Worm (Caenorhabditis elegans): ENCODE data around the gene ufl-1.

ufl-1 gene

ce11 chrIV:7049672-7050206 lies 13.1 kb upstream of the ufl-1 start, which contains the start of gene nhr-105 (continued):
- TF ChIP-seq somi-1 (GFP tag; optimal IDR thresholded peaks at IDR 0.05) (peak; percentile 63), tlf-1 (GFP tag; optimal IDR thresholded peaks at IDR 0.05) (peak; percentile 10), B0336.3 (GFP tag; IDR thresholded peaks at IDR 0.05) (0 out of 2 replicates have a peak, but pooled peaks have one; percentile 24), nfyb-1 (GFP tag; IDR thresholded peaks at IDR 0.05) (no peak), ztf-18 (tag; optimal IDR thresholded peaks at IDR 0.05) (peak; percentile 9), nhr-90 (tag; optimal IDR thresholded peaks at IDR 0.05) (peak; percentile 39), cebp-1 (GFP tag; IDR thresholded peaks at IDR 0.05) (no peak), cebp-1 (tag; optimal IDR thresholded peaks at IDR 0.05) (peak; percentile 63), Y95B8A.8 (GFP tag; IDR thresholded peaks at IDR 0.05) (peak; percentile 51; the same call in 1 of the 2 replicates), ama-1 (optimal IDR thresholded peaks at IDR 0.05) (peak; percentile 36), ama-1 (GFP tag; optimal IDR thresholded peaks at IDR 0.05) (no peak), Y79H2A.3 (GFP tag; conservative IDR thresholded peaks at IDR 0.05) (no peak), unc-62 (GFP tag; optimal IDR thresholded peaks at IDR 0.05) (peak; percentile 36), attf-5 (GFP tag; optimal IDR thresholded peaks at IDR 0.05) (peak; percentile 56), chd-7 (tag; optimal IDR thresholded peaks at IDR 0.05) (peak; percentile 37), atf-7 (tag; optimal IDR thresholded peaks at IDR 0.05) (peak; percentile 80), ZK185.1 (tag; optimal IDR thresholded peaks at IDR 0.05; ENCODE audit: poor library complexity, severe bottlenecking) (peak; percentile 10), xnd-1 (tag; optimal IDR thresholded peaks at IDR 0.05) (no peak)

DNA sequence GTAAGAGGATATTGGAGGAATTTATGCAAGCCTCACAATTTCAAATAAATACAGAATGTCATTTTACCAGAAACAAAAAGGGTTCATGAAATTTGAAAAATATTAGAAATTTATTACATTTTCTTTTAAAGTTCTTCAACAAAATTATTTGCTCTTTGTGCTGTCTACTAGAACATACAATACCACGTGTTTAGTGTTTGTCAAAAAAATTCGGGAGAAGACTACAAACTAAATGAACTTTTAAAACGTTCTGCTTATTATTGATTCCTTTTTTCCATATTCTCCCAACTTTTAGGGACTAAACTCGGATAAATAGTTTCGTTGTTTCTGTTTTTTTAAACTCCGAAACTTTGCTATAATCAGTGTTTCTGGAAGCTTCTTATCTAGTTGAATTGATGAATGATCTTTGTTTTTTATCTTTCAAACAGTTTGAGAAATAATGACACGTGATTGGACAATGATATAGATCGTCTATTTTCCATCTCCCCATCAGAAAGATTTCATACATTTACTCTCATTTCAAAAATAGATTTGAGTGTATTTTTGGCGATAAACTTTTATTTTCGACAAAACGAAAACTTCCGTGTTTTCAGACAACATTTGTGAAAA lies 12.1 kb upstream of the ufl-1 start:
- TF ChIP-seq hsf-1 (GFP tag; IDR thresholded peaks at IDR 0.05), result peak; percentile 65
- peak; percentile 12 for TF ChIP-seq lin-40 (tag; optimal IDR thresholded peaks at IDR 0.05)
- TF ChIP-seq rcor-1 (GFP tag; IDR thresholded peaks at IDR 0.05), result no peak
- peak; percentile 3 for TF ChIP-seq unc-62 (GFP tag; optimal IDR thresholded peaks at IDR 0.05)
- TF ChIP-seq ama-1 (optimal IDR thresholded peaks at IDR 0.05), result peak; percentile 43
- no peak for TF ChIP-seq ama-1 (GFP tag; optimal IDR thresholded peaks at IDR 0.05)
- TF ChIP-seq F49E8.2 (tag; optimal IDR thresholded peaks at IDR 0.05; ENCODE audit: insufficient read depth), result no peak
- peak; percentile 17 for TF ChIP-seq ZK185.1 (tag; optimal IDR thresholded peaks at IDR 0.05; ENCODE audit: poor library complexity, severe bottlenecking)
- no peak for TF ChIP-seq xnd-1 (tag; optimal IDR thresholded peaks at IDR 0.05)
- TF ChIP-seq pha-4 (tag; optimal IDR thresholded peaks at IDR 0.05), result peak; percentile 67

- TF ChIP-seq hmg-20 (GFP tag; IDR thresholded peaks at IDR 0.05) (no peak), madf-3 (GFP tag; IDR thresholded peaks at IDR 0.05) (no peak), nhr-80 (tag; optimal IDR thresholded peaks at IDR 0.05) (peak; percentile 84), him-1 (tag; optimal IDR thresholded peaks at IDR 0.05) (no peak), athp-1 (tag; optimal IDR thresholded peaks at IDR 0.05) (no peak), egl-44 (GFP tag; IDR thresholded peaks at IDR 0.05) (0 out of 2 replicates have a peak, but pooled peaks have one; percentile 8), lin-54 (GFP tag; optimal IDR thresholded peaks at IDR 0.05) (peak; percentile 39), lin-40 (tag; optimal IDR thresholded peaks at IDR 0.05) (peak; percentile 74), somi-1 (GFP tag; optimal IDR thresholded peaks at IDR 0.05) (no peak), ztf-3 (GFP tag; optimal IDR thresholded peaks at IDR 0.05) (no peak), ztf-22 (GFP tag; optimal IDR thresholded peaks at IDR 0.05) (peak; percentile 75), hmg-1.2 (GFP tag; IDR thresholded peaks at IDR 0.05) (peak; percentile 70; the same call in 1 of the 2 replicates), ztf-26 (tag; optimal IDR thresholded peaks at IDR 0.05) (peak; percentile 62), egrh-3 (GFP tag; IDR thresholded peaks at IDR 0.05) (no peak), Y56A3A.18 (GFP tag; IDR thresholded peaks at IDR 0.05) (0 out of 2 replicates have a peak, but pooled peaks have one; percentile 24), ztf-25 (GFP tag; IDR thresholded peaks at IDR 0.05) (no peak), unc-130 (GFP tag; optimal IDR thresholded peaks at IDR 0.05) (no peak), F39B2.1 (GFP tag; IDR thresholded peaks at IDR 0.05) (no peak), cebp-1 (GFP tag; IDR thresholded peaks at IDR 0.05) (no peak), cebp-1 (tag; optimal IDR thresholded peaks at IDR 0.05) (peak; percentile 68), mxl-1 (tag; optimal IDR thresholded peaks at IDR 0.05) (no peak), Y53G8AR.9 (GFP tag; conservative IDR thresholded peaks at IDR 0.05) (0 out of 2 replicates have a peak, but pooled peaks have one; percentile 19), repo-1 (tag; optimal IDR thresholded peaks at IDR 0.05) (peak; percentile 26), ceh-91 (GFP tag; IDR thresholded peaks at IDR 0.05) (no peak), lin-26 (GFP tag; IDR thresholded peaks at IDR 0.05) (no peak), bed-2 (GFP tag; IDR thresholded peaks at IDR 0.05) (no peak)
Observed at ce11 chrIV:7047762-7048178, 11.1 kb upstream of the ufl-1 start.

All from whole organism, young adult.